Worm (Caenorhabditis elegans) whole organism, L1 larva: ENCODE results near the gene bgnt-1.3.

Source experiments
- C16A3.4 ChIP-seq: fragments of 150-350 bp; optimal IDR thresholded peaks from 2 replicates; lab custom pipeline; 2014; ENCODE audit warnings: missing biosample characterization, missing genetic modification characterization
- Y116A8C.19 ChIP-seq: sonication (generic microtip); optimal IDR thresholded peaks from 2 replicates; lab custom pipeline; 2016; ENCODE audit warnings: missing compliant biosample characterization, missing genetic modification characterization, borderline replicate concordance
- aly-2 ChIP-seq: fragments of 150-350 bp; optimal IDR thresholded peaks from 2 replicates; lab custom pipeline; 2014; ENCODE audit warnings: missing biosample characterization, missing genetic modification characterization
- ama-1 ChIP-seq: fragments of 150-350 bp; optimal IDR thresholded peaks from 2 replicates; lab custom pipeline; 2014
- blmp-1 ChIP-seq: fragments of 150-350 bp; optimal IDR thresholded peaks from 2 replicates; lab custom pipeline; 2014; ENCODE audit warnings: missing biosample characterization, missing genetic modification characterization
- ceh-88 ChIP-seq: fragments of 200-800 bp; sonication (Bioruptor generic); IDR thresholded peaks from 2 replicates; pipeline ENCODE4 v1.3.6; 2022; ENCODE audit warnings: missing genetic modification characterization, missing compliant biosample characterization
- ceh-90 ChIP-seq: sonication (generic microtip); optimal IDR thresholded peaks from 2 replicates; lab custom pipeline; 2016; ENCODE audit warnings: missing genetic modification characterization, missing compliant biosample characterization
- ces-1 ChIP-seq: fragments of 150-350 bp; optimal IDR thresholded peaks from 2 replicates; lab custom pipeline; 2014; ENCODE audit warnings: missing biosample characterization, missing genetic modification reagents, missing genetic modification characterization
- dpl-1 ChIP-seq, 3 experiments: fragments of 150-350 bp in 2 of 3; sonication (generic microtip) in 1 of 3; optimal IDR thresholded peaks; 2 replicates each; lab custom pipeline; 2014 to 2017; ENCODE audit warnings: missing biosample characterization in 3 of 3, missing genetic modification characterization in 3 of 3, missing genetic modification reagents in 3 of 3
- egl-13 ChIP-seq: sonication (generic microtip); optimal IDR thresholded peaks from 2 replicates; lab custom pipeline; 2016; ENCODE audit warnings: missing genotype, missing genetic modification reagents, missing genetic modification characterization, missing compliant biosample characterization
- elt-3 ChIP-seq, 6 experiments: fragments of 150-350 bp in 1 of 6; sonication (generic microtip); optimal IDR thresholded peaks; 2 replicates each; lab custom pipeline; 2017 to 2018; ENCODE audit warnings: missing biosample characterization in 6 of 6, missing genetic modification characterization in 6 of 6, inconsistent platforms in 1 of 6
- fkh-4 ChIP-seq: sonication (generic microtip); optimal IDR thresholded peaks from 2 replicates; lab custom pipeline; 2016; ENCODE audit warnings: missing compliant biosample characterization, missing genetic modification characterization, borderline replicate concordance
- lin-14 ChIP-seq: fragments of 200-800 bp; sonication (Bioruptor generic); optimal IDR thresholded peaks from 2 replicates; lab custom pipeline; 2018; ENCODE audit warnings: mild to moderate bottlenecking, missing genetic modification characterization, moderate library complexity, missing compliant biosample characterization
- mab-9 ChIP-seq: fragments of 200-800 bp; sonication (Bioruptor generic); IDR thresholded peaks from 2 replicates; pipeline ENCODE4 v1.3.6; 2022; ENCODE audit warnings: missing genetic modification reagents, missing genetic modification characterization, missing compliant biosample characterization
- mep-1 ChIP-seq: fragments of 150-350 bp; optimal IDR thresholded peaks from 2 replicates; lab custom pipeline; 2014; ENCODE audit warnings: missing biosample characterization, missing genetic modification characterization
- nhr-19 ChIP-seq: fragments of 200-800 bp; sonication (Bioruptor generic); conservative IDR thresholded peaks from 2 replicates; pipeline ENCODE4 v1.3.6; 2022; ENCODE audit warnings: missing genetic modification characterization, missing compliant biosample characterization
- nhr-84 ChIP-seq: sonication (generic microtip); optimal IDR thresholded peaks from 2 replicates; lab custom pipeline; 2017; ENCODE audit warnings: missing biosample characterization, missing genetic modification characterization
- nhr-85 ChIP-seq: sonication (generic microtip); peaks from one replicate; lab custom pipeline; 2016; ENCODE audit warnings: missing genetic modification characterization, inconsistent platforms, missing compliant biosample characterization
- nhr-90 ChIP-seq: sonication (generic microtip); optimal IDR thresholded peaks from 2 replicates; lab custom pipeline; 2016; ENCODE audit warnings: mild to moderate bottlenecking, missing genetic modification characterization, missing compliant biosample characterization; ENCODE audit not compliant: poor library complexity
- pag-3 ChIP-seq: sonication (generic microtip); optimal IDR thresholded peaks from 2 replicates; lab custom pipeline; 2017; ENCODE audit warnings: missing genetic modification characterization, mild to moderate bottlenecking, missing compliant biosample characterization, antibody characterized with exemption, borderline replicate concordance; ENCODE audit not compliant: insufficient read depth
- pqm-1 ChIP-seq: sonication (generic microtip); optimal IDR thresholded peaks from 3 replicates; lab custom pipeline; 2017; ENCODE audit warnings: missing biosample characterization, missing genetic modification characterization
- skn-1 ChIP-seq: fragments of 150-350 bp; optimal IDR thresholded peaks from 2 replicates; lab custom pipeline; 2014; ENCODE audit warnings: missing biosample characterization, missing genetic modification characterization
- snu-23 ChIP-seq: sonication (generic microtip); optimal IDR thresholded peaks from 2 replicates; lab custom pipeline; 2016; ENCODE audit warnings: missing genetic modification characterization, missing compliant biosample characterization
- sox-4 ChIP-seq: sonication (generic microtip); optimal IDR thresholded peaks from 2 replicates; lab custom pipeline; 2016; ENCODE audit warnings: missing genetic modification characterization, missing compliant biosample characterization
- sptf-1 ChIP-seq: fragments of 150-350 bp; optimal IDR thresholded peaks from 2 replicates; lab custom pipeline; 2014; ENCODE audit warnings: missing biosample characterization, missing genetic modification characterization
- sup-37 ChIP-seq: fragments of 200-800 bp; sonication (Bioruptor generic); optimal IDR thresholded peaks from 2 replicates; lab custom pipeline; 2018; ENCODE audit warnings: mild to moderate bottlenecking, missing genetic modification characterization, missing compliant biosample characterization
- tlp-1 ChIP-seq: fragments of 150-350 bp; optimal IDR thresholded peaks from 2 replicates; lab custom pipeline; 2014; ENCODE audit warnings: missing biosample characterization, missing genetic modification characterization
- unc-130 ChIP-seq: fragments of 150-350 bp; optimal IDR thresholded peaks from 2 replicates; lab custom pipeline; 2017; ENCODE audit warnings: missing biosample characterization, missing genetic modification characterization, inconsistent platforms
- unc-62 ChIP-seq: fragments of 150-350 bp; optimal IDR thresholded peaks from 2 replicates; lab custom pipeline; 2014; ENCODE audit warnings: missing biosample characterization, missing genetic modification reagents, missing genetic modification characterization
- unc-86 ChIP-seq: sonication (generic microtip); optimal IDR thresholded peaks from 2 replicates; lab custom pipeline; 2016; ENCODE audit warnings: missing genetic modification characterization, missing compliant biosample characterization
- unc-98 ChIP-seq: fragments of 200-800 bp; sonication (Bioruptor generic); IDR thresholded peaks from 2 replicates; pipeline ENCODE4 v1.3.6; 2022; ENCODE audit warnings: missing genetic modification characterization, missing compliant biosample characterization
- vab-15 ChIP-seq: sonication (generic microtip); optimal IDR thresholded peaks from 2 replicates; lab custom pipeline; 2017; ENCODE audit warnings: missing genotype, mild to moderate bottlenecking, missing genetic modification characterization, missing compliant biosample characterization

Gene bgnt-1.3

DNA sequence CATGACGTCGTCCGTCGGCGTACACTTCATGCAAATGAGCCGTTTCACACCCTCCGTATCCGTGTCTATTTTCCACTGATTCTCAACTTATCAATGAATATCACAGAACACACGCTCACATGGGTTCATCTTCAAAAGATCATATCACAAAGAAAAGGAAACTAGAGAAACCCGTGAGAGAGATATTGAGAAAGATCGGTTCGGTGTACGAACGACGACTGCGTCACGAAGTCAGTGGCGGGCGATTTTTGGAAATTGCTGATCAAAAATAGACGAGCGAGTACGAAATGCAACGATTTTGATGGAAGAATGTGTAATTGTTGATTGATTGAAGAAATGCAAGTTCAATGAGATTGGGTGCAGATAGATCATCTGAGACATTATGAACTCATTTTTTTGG, 43.0 kb downstream of the bgnt-1.3 start (continued):
- TF ChIP-seq unc-130 (tag; lab: Kevin White, UChicago) (no peak), lin-14 (GFP tag; lab: Kevin White, UChicago) (peak; percentile 76), nhr-85 (peak; percentile 96)

DNA sequence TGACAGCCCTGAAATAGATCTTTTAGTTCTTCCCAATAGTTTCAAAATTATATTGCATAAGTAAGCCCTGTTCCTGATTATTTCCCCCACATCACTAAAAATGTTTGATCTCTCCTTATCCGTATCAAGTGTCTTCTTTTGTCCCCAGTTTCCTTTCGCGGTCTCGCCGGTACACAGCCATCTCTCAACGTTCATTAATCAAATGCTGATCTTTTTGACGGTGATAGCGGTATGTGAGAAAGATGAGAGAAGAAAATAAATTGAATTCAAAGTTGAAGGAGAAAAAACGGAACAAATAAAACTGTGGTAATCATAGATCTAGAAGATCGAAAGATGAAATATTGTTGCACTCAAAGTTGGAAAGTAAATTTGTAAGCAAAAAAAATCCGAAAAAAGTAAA, 44.6 kb downstream of the bgnt-1.3 start:
- peak; percentile 54 for TF ChIP-seq blmp-1 (tag; lab: Kevin White, UChicago)
- TF ChIP-seq nhr-19 (GFP tag; lab: Robert Waterston, UW), result no peak
- TF ChIP-seq elt-3 (tag; optimal IDR thresholded peaks at IDR 0.05; lab: Kevin White, UChicago), result peak in 4 of 6 experiments; percentile 30 to 88 (median 60)
- peak; percentile 46 for TF ChIP-seq nhr-85
- TF ChIP-seq lin-14 (GFP tag; lab: Kevin White, UChicago), result no peak

DNA sequence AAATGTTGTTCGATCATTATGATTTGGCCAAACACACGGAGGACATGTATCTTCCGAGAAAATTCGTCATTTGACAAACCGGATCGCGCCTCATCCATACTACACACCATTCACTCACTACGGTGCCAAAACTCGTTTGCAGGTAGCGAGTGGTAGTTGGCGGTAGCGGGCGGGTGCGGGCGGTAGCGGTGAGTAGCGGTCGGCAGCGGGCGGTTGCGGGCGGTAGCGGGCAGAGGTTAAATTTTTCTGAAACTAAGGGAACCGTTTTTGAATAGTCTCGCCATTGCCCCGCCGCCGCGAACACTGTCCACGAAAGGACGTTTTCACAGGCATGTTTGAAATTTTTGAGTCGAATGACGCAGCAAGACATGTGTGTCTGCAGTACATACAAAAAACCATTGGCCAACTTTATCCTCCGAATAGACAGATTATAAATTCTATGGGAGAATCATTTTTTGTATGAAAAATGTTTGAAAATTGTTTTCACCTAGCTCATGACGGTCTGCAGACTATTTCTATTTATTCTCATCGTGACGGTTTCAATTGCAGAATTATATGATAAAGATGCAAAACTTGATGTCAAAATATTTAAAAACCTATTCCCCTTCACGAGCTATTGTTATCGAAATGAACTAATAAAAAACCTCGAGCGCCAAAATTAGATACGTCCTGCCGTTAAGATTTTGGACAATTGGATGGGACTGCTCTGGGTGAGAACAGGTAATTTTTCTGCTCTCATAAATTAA, 45.9 kb downstream of the bgnt-1.3 start, which contains the start of gene F11A5.16:
Gene F11A5.16, plus strand, starts transcription at position 696 of the 746 bp plus-strand sequence.
- TF ChIP-seq fkh-4 (tag; lab: Kevin White, UChicago) (no peak), unc-86 (tag; lab: Kevin White, UChicago) (no peak), unc-130 (tag; lab: Kevin White, UChicago) (no peak), mab-9 (GFP tag; lab: Robert Waterston, UW) (no peak), C16A3.4 (tag; lab: Kevin White, UChicago) (no peak), ces-1 (GFP tag; lab: Kevin White, UChicago) (no peak), snu-23 (GFP tag; lab: Kevin White, UChicago) (no peak), Y116A8C.19 (tag; lab: Kevin White, UChicago) (no peak), ceh-88 (GFP tag; lab: Robert Waterston, UW) (no peak), sox-4 (tag; lab: Kevin White, UChicago) (no peak), ceh-90 (tag; lab: Kevin White, UChicago) (no peak), pqm-1 (tag; lab: Kevin White, UChicago) (no peak), unc-98 (GFP tag; lab: Robert Waterston, UW) (no peak), pag-3 (no peak), nhr-84 (tag; lab: Kevin White, UChicago) (no peak)

DNA sequence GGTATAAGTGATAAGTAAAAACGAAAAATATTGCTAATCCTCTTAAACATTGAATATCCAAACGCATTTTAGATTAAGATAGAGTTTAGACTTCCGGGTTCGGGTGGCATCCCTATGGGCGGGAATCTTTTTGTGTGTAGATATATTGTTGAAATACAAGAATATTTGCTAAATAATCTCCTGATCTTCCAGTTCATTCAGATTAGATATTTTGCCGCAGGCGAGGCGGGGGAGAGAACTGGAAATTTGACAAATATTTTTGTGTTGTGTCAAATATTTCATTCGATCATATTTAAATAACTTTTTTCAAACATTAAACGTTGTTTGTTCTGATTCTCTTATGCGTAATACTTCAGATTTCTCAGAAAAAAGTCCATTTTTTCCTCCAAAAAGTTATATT, 46.5 kb downstream of the bgnt-1.3 start, which contains the start of gene oac-15:
Gene oac-15, minus strand, starts transcription at position 101 of the 400 bp plus-strand sequence.
- no peak for TF ChIP-seq ceh-90 (tag; lab: Kevin White, UChicago)
- TF ChIP-seq dpl-1 (GFP tag; optimal IDR thresholded peaks at IDR 0.05; lab: Kevin White, UChicago), result no peak
- TF ChIP-seq nhr-90 (tag; lab: Kevin White, UChicago), result no peak
- TF ChIP-seq ama-1 (lab: Kevin White, UChicago), result no peak
- no peak for TF ChIP-seq unc-98 (GFP tag; lab: Robert Waterston, UW)
- TF ChIP-seq egl-13 (tag; lab: Kevin White, UChicago), result no peak
- TF ChIP-seq sup-37 (GFP tag; lab: Kevin White, UChicago), result no peak
- no peak for TF ChIP-seq mep-1 (tag; lab: Kevin White, UChicago)

DNA sequence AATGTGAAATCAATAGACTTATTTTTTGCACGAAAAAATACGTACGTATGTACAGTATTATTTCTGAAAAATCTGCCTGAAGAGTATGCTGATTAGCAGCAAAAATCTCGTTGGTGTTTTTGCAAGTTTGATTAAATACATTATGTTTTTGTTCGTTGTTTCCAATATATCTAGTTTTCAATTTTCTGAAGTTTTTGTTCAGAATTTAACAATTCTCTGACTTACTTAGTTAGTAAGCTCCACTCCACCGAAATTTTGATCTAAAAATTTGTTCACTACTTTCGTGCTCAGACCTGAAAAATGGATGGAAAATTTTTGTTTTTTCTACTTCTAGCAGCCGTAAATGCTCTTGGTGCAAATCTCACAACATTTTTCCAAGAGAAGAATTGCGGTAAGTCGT, 51.4 kb downstream of the bgnt-1.3 start, which contains the start of gene irld-26:
Gene irld-26, plus strand, starts transcription at position 301 of the 400 bp plus-strand sequence.
- TF ChIP-seq unc-62 (no peak), tlp-1 (tag; lab: Kevin White, UChicago) (no peak), sptf-1 (tag; lab: Kevin White, UChicago) (no peak), aly-2 (tag; lab: Kevin White, UChicago) (no peak), snu-23 (GFP tag; lab: Kevin White, UChicago) (no peak), unc-98 (GFP tag; lab: Robert Waterston, UW) (no peak), skn-1 (tag; lab: Kevin White, UChicago) (no peak), vab-15 (tag; lab: Kevin White, UChicago) (no peak), blmp-1 (tag; lab: Kevin White, UChicago) (no peak), pqm-1 (tag; lab: Kevin White, UChicago) (no peak)
